Fruit fly (Drosophila melanogaster): ENCODE results near the gene CG18231.

The CG18231 gene

dm6 chr3L:18627657-18628455, 20.6 kb downstream of the CG18231 start:
- no peak for TF ChIP-seq CG17801 (GFP tag; optimal IDR thresholded peaks at IDR 0.05; ENCODE audit: partially characterized antibody)

dm6 chr3L:18628458-18628857, 21.2 kb downstream of the CG18231 start:
- no peak for TF ChIP-seq CG17801 (GFP tag; optimal IDR thresholded peaks at IDR 0.05; ENCODE audit: partially characterized antibody)

- TF ChIP-seq CG17801 (GFP tag; optimal IDR thresholded peaks at IDR 0.05; ENCODE audit: partially characterized antibody), result no peak
Observed at dm6 chr3L:18629874-18630273, 22.6 kb downstream of the CG18231 start.

- no peak for TF ChIP-seq CG17801 (GFP tag; optimal IDR thresholded peaks at IDR 0.05; ENCODE audit: partially characterized antibody)
Observed at dm6 chr3L:18632187-18632635, 24.9 kb downstream of the CG18231 start.

dm6 chr3L:18633084-18633483, 25.8 kb downstream of the CG18231 start:
- no peak for TF ChIP-seq CG17801 (GFP tag; optimal IDR thresholded peaks at IDR 0.05; ENCODE audit: partially characterized antibody)

dm6 chr3L:18634792-18635471, 27.7 kb downstream of the CG18231 start:
- peak; percentile 60 for TF ChIP-seq CG17801 (GFP tag; optimal IDR thresholded peaks at IDR 0.05; ENCODE audit: partially characterized antibody)

dm6 chr3L:18636782-18637181, 29.5 kb downstream of the CG18231 start:
- no peak for TF ChIP-seq CG17801 (GFP tag; optimal IDR thresholded peaks at IDR 0.05; ENCODE audit: partially characterized antibody)

- no peak for TF ChIP-seq CG17801 (GFP tag; optimal IDR thresholded peaks at IDR 0.05; ENCODE audit: partially characterized antibody)
Observed at dm6 chr3L:18637348-18637747, 30.1 kb downstream of the CG18231 start.

- TF ChIP-seq CG17801 (GFP tag; optimal IDR thresholded peaks at IDR 0.05; ENCODE audit: partially characterized antibody), result no peak
Observed at dm6 chr3L:18638043-18638442, 30.8 kb downstream of the CG18231 start.

- TF ChIP-seq CG17801 (GFP tag; optimal IDR thresholded peaks at IDR 0.05; ENCODE audit: partially characterized antibody), result no peak
Observed at dm6 chr3L:18638487-18638886, 31.2 kb downstream of the CG18231 start.

- TF ChIP-seq CG17801 (GFP tag; optimal IDR thresholded peaks at IDR 0.05; ENCODE audit: partially characterized antibody), result peak; percentile 38
Observed at dm6 chr3L:18640584-18641527, 33.6 kb downstream of the CG18231 start.

dm6 chr3L:18643222-18643621, 36.0 kb downstream of the CG18231 start:
- no peak for TF ChIP-seq CG17801 (GFP tag; optimal IDR thresholded peaks at IDR 0.05; ENCODE audit: partially characterized antibody)

- TF ChIP-seq CG17801 (GFP tag; optimal IDR thresholded peaks at IDR 0.05; ENCODE audit: partially characterized antibody), result no peak
Observed at dm6 chr3L:18653737-18654136, 46.5 kb downstream of the CG18231 start.

Measured in ovary, adult (tissue).